Worm (Caenorhabditis elegans): ENCODE data around the gene msp-32.
A peak's percentile ranks its signal among the peaks of the same experiment; 100 is the strongest.

The msp-32 gene

ce11 chrII:4942397-4942796, 43.8 kb downstream of the msp-32 start (continued):
- TF ChIP-seq dox-1 (GFP tag; IDR thresholded peaks at IDR 0.05) (peak; percentile 64), mes-4 (tag; optimal IDR thresholded peaks at IDR 0.05) (peak; percentile 76), F37B4.10 (GFP tag; IDR thresholded peaks at IDR 0.05) (no peak), sea-2 (GFP tag; IDR thresholded peaks at IDR 0.05) (no peak), ceh-100 (GFP tag; IDR thresholded peaks at IDR 0.05) (peak; percentile 33; the same call in 1 of the 2 replicates), Y56A3A.18 (GFP tag; IDR thresholded peaks at IDR 0.05) (peak; percentile 66; the same call in 1 of the 2 replicates), C06A6.2 (GFP tag; conservative IDR thresholded peaks at IDR 0.05) (no peak; the same call in 1 of the 2 replicates), ets-4 (GFP tag; optimal IDR thresholded peaks at IDR 0.05) (no peak), F33H1.4 (GFP tag; IDR thresholded peaks at IDR 0.05) (0 out of 2 replicates have a peak, but pooled peaks have one; percentile 19), Y67H2A.10 (GFP tag; conservative IDR thresholded peaks at IDR 0.05) (no peak), Y53G8AR.9 (GFP tag; conservative IDR thresholded peaks at IDR 0.05) (peak; percentile 81), atf-7 (tag; optimal IDR thresholded peaks at IDR 0.05) (no peak), C17E4.6 (GFP tag; IDR thresholded peaks at IDR 0.05) (no peak), ekl-4 (GFP tag; IDR thresholded peaks at IDR 0.05) (peak; percentile 59; the same call in 1 of the 2 replicates), madf-8 (GFP tag; conservative IDR thresholded peaks at IDR 0.05) (no peak), attf-5 (GFP tag; optimal IDR thresholded peaks at IDR 0.05) (peak; percentile 51), let-526 (GFP tag; IDR thresholded peaks at IDR 0.05) (peak; percentile 74; the same call in 1 of the 2 replicates), bed-2 (GFP tag; IDR thresholded peaks at IDR 0.05) (no peak), aptf-2 (GFP tag; conservative IDR thresholded peaks at IDR 0.05) (no peak), mxl-1 (tag; optimal IDR thresholded peaks at IDR 0.05) (no peak), lin-40 (tag; optimal IDR thresholded peaks at IDR 0.05) (peak; percentile 32), egl-44 (GFP tag; IDR thresholded peaks at IDR 0.05) (0 out of 2 replicates have a peak, but pooled peaks have one; percentile 52), hrde-1 (tag; optimal IDR thresholded peaks at IDR 0.05; ENCODE audit: borderline replicate concordance) (peak; percentile 84), lin-35 (GFP tag; optimal IDR thresholded peaks at IDR 0.05) (peak in 1 of 3 experiments; percentile 30), dpff-1 (tag; optimal IDR thresholded peaks at IDR 0.05) (no peak), B0336.3 (GFP tag; IDR thresholded peaks at IDR 0.05) (peak; percentile 60), lsl-1 (GFP tag; optimal IDR thresholded peaks at IDR 0.05) (peak; percentile 48), snpc-1.3 (tag; optimal IDR thresholded peaks at IDR 0.05; ENCODE audit: insufficient read depth) (peak; percentile 42), nhr-90 (tag; optimal IDR thresholded peaks at IDR 0.05) (peak; percentile 83), hlh-12 (tag; optimal IDR thresholded peaks at IDR 0.05) (no peak), ceh-58 (GFP tag; IDR thresholded peaks at IDR 0.05) (0 out of 2 replicates have a peak, but pooled peaks have one; percentile 56), ama-1 (optimal IDR thresholded peaks at IDR 0.05) (peak; percentile 83), ama-1 (GFP tag; optimal IDR thresholded peaks at IDR 0.05) (peak; percentile 31 to 54), madf-3 (GFP tag; IDR thresholded peaks at IDR 0.05) (0 out of 2 replicates have a peak, but pooled peaks have one; percentile 70), nhr-80 (tag; optimal IDR thresholded peaks at IDR 0.05) (no peak), egl-18 (GFP tag; IDR thresholded peaks at IDR 0.05) (no peak), tbx-9 (tag; optimal IDR thresholded peaks at IDR 0.05; ENCODE audit: borderline replicate concordance) (no peak), F57C9.4 (tag; optimal IDR thresholded peaks at IDR 0.05) (no peak), madf-6 (GFP tag; IDR thresholded peaks at IDR 0.05) (peak; percentile 64), F39B2.1 (GFP tag; IDR thresholded peaks at IDR 0.05) (no peak), F49E8.2 (tag; optimal IDR thresholded peaks at IDR 0.05; ENCODE audit: insufficient read depth) (peak; percentile 46), ZK185.1 (tag; optimal IDR thresholded peaks at IDR 0.05; ENCODE audit: poor library complexity, severe bottlenecking) (peak; percentile 82), sptf-2 (GFP tag; optimal IDR thresholded peaks at IDR 0.05) (no peak), madf-10 (tag; optimal IDR thresholded peaks at IDR 0.05) (no peak), lag-1 (GFP tag; IDR thresholded peaks at IDR 0.05) (no peak), sdz-38 (tag; optimal IDR thresholded peaks at IDR 0.05) (no peak), ztf-28 (GFP tag; IDR thresholded peaks at IDR 0.05) (0 out of 2 replicates have a peak, but pooled peaks have one; percentile 56), akir-1 (GFP tag; optimal IDR thresholded peaks at IDR 0.05) (no peak), dpl-1 (GFP tag; optimal IDR thresholded peaks at IDR 0.05) (no peak)
